Fruit fly (Drosophila melanogaster): ENCODE measurements around the gene IP3K1.

IP3K1 gene

dm6 chr2L:9790535-9790992 is 8.4 kb downstream of the IP3K1 start, which contains the start of gene CG4036 (continued):
- TF ChIP-seq dm (GFP tag; optimal IDR thresholded peaks at IDR 0.05) (peak; percentile 75), Camta (GFP tag; optimal IDR thresholded peaks at IDR 0.05) (no peak), Sry-δ (GFP tag; optimal IDR thresholded peaks at IDR 0.05) (peak; percentile 36), CG9727 (GFP tag; optimal IDR thresholded peaks at IDR 0.05) (no peak), CG11093 (GFP tag; IDR thresholded peaks at IDR 0.05) (no peak), dati (GFP tag; IDR thresholded peaks at IDR 0.05) (no peak), Poxn (GFP tag; IDR thresholded peaks at IDR 0.05) (no peak), CG2712 (tag; optimal IDR thresholded peaks at IDR 0.05) (peak; percentile 11), CG2199 (GFP tag; IDR thresholded peaks at IDR 0.05) (0 out of 3 replicates have a peak, but pooled peaks have one; percentile 56), CG11504 (tag; optimal IDR thresholded peaks at IDR 0.05) (no peak), CG15514 (GFP tag; optimal IDR thresholded peaks at IDR 0.05) (peak; percentile 40)

dm6 chr2L:9792945-9793344 is 10.8 kb downstream of the IP3K1 start, which contains the start of gene CG13123:
Gene CG13123, minus strand, starts transcription at chr2L:9793107.
- TF ChIP-seq BEAF-32 (GFP tag; optimal IDR thresholded peaks at IDR 0.05) (peak; percentile 33), CG34422 (GFP tag; IDR thresholded peaks at IDR 0.05) (no peak), CG14965 (GFP tag; optimal IDR thresholded peaks at IDR 0.05; ENCODE audit: borderline replicate concordance) (no peak), amos (GFP tag; IDR thresholded peaks at IDR 0.05; ENCODE audit: partially characterized antibody) (no peak), HHEX (GFP tag; optimal IDR thresholded peaks at IDR 0.05) (no peak), inv (GFP tag; IDR thresholded peaks at IDR 0.05; ENCODE audit: partially characterized antibody) (no peak), CG2712 (tag; optimal IDR thresholded peaks at IDR 0.05) (peak; percentile 13), sens (GFP tag) (peak; percentile 51), klu (GFP tag; IDR thresholded peaks at IDR 0.05) (no peak), CG9797 (GFP tag; optimal IDR thresholded peaks at IDR 0.05) (peak; percentile 72), trem (tag; optimal IDR thresholded peaks at IDR 0.05) (peak; percentile 58), CG13287 (GFP tag; IDR thresholded peaks at IDR 0.05; ENCODE audit: partially characterized antibody) (peak; percentile 41; the same call in 1 of the 2 replicates), CG10267 (tag; optimal IDR thresholded peaks at IDR 0.05) (peak; percentile 23), Vsx1 (GFP tag; optimal IDR thresholded peaks at IDR 0.05) (peak; percentile 67), stwl (tag; optimal IDR thresholded peaks at IDR 0.05) (peak; percentile 97), pzg (GFP tag; optimal IDR thresholded peaks at IDR 0.05) (peak; percentile 83), CG12659 (GFP tag; optimal IDR thresholded peaks at IDR 0.05) (peak; percentile 27), bbx (GFP tag; IDR thresholded peaks at IDR 0.05; ENCODE audit: partially characterized antibody) (peak; percentile 37; the same call in 1 of the 2 replicates), zen (tag; optimal IDR thresholded peaks at IDR 0.05) (peak; percentile 19), NfI (GFP tag; optimal IDR thresholded peaks at IDR 0.05) (no peak), MESR4 (GFP tag; optimal IDR thresholded peaks at IDR 0.05) (peak; percentile 53), gfzf (GFP tag; optimal IDR thresholded peaks at IDR 0.05) (peak; percentile 83), Dll (GFP tag; IDR thresholded peaks at IDR 0.05; ENCODE audit: partially characterized antibody) (0 out of 4 replicates have a peak, but pooled peaks have one; percentile 36), CG11723 (GFP tag; optimal IDR thresholded peaks at IDR 0.05) (no peak), Ets97D (GFP tag; optimal IDR thresholded peaks at IDR 0.05) (peak; percentile 46), Lhr (GFP tag; optimal IDR thresholded peaks at IDR 0.05) (peak; percentile 59), Opbp (GFP tag; IDR thresholded peaks at IDR 0.05; ENCODE audit: partially characterized antibody) (0 out of 3 replicates have a peak, but pooled peaks have one; percentile 40), nmo (GFP tag; optimal IDR thresholded peaks at IDR 0.05) (peak; percentile 19), lbe (GFP tag; optimal IDR thresholded peaks at IDR 0.05) (peak; percentile 5), E2f2 (GFP tag; IDR thresholded peaks at IDR 0.05) (peak; percentile 63), CG10431 (GFP tag; optimal IDR thresholded peaks at IDR 0.05) (peak; percentile 36), CG15514 (GFP tag; optimal IDR thresholded peaks at IDR 0.05) (peak; percentile 39), CG1529 (GFP tag; optimal IDR thresholded peaks at IDR 0.05) (no peak), Bgb (GFP tag; IDR thresholded peaks at IDR 0.05; ENCODE audit: partially characterized antibody) (peak; percentile 48), CG2116 (GFP tag; optimal IDR thresholded peaks at IDR 0.05) (peak; percentile 81), Myb (GFP tag; optimal IDR thresholded peaks at IDR 0.05) (peak; percentile 93), HLH4C (GFP tag; IDR thresholded peaks at IDR 0.05; ENCODE audit: partially characterized antibody) (0 out of 3 replicates have a peak, but pooled peaks have one; percentile 8), Dref (GFP tag; IDR thresholded peaks at IDR 0.05) (peak; percentile 71)
